Fruit fly (Drosophila melanogaster): ENCODE data around the gene CycJ.

The CycJ gene

dm6 chr3L:3434882-3435281 lies 31.3 kb upstream of the CycJ start (continued):
- no peak for TF ChIP-seq CG4404 (GFP tag; IDR thresholded peaks at IDR 0.05)
- peak; percentile 35 for TF ChIP-seq CG8388 (GFP tag; optimal IDR thresholded peaks at IDR 0.05)
- no peak for TF ChIP-seq nerfin-1 (tag; optimal IDR thresholded peaks at IDR 0.05)
- no peak for TF ChIP-seq cwo (GFP tag; optimal IDR thresholded peaks at IDR 0.05)
- TF ChIP-seq CrebB (tag; optimal IDR thresholded peaks at IDR 0.05): no peak
- no peak for TF ChIP-seq CG11695 (GFP tag; IDR thresholded peaks at IDR 0.05)
- TF ChIP-seq peb (GFP tag; IDR thresholded peaks at IDR 0.05): no peak
- peak; percentile 24 for TF ChIP-seq CG2875 (GFP tag; optimal IDR thresholded peaks at IDR 0.05)
- TF ChIP-seq caup (GFP tag; optimal IDR thresholded peaks at IDR 0.05; ENCODE audit: severe bottlenecking): no peak
- no peak for TF ChIP-seq chn (GFP tag; optimal IDR thresholded peaks at IDR 0.05)
- no peak for TF ChIP-seq cato (GFP tag; optimal IDR thresholded peaks at IDR 0.05; ENCODE audit: borderline replicate concordance)
- TF ChIP-seq otp (GFP tag; IDR thresholded peaks at IDR 0.05): peak; percentile 75; the same call in 2 of the 3 replicates
- TF ChIP-seq eyg (GFP tag; optimal IDR thresholded peaks at IDR 0.05): no peak
- no peak for TF ChIP-seq CTCF (GFP tag; optimal IDR thresholded peaks at IDR 0.05)
- TF ChIP-seq CG11093 (GFP tag; IDR thresholded peaks at IDR 0.05): peak; percentile 45; the same call in 1 of the 3 replicates
- no peak for TF ChIP-seq CG4707 (GFP tag; optimal IDR thresholded peaks at IDR 0.05)
- no peak for TF ChIP-seq pho (GFP tag; optimal IDR thresholded peaks at IDR 0.05)
- TF ChIP-seq kah (GFP tag; optimal IDR thresholded peaks at IDR 0.05): no peak
- TF ChIP-seq hkb (optimal IDR thresholded peaks at IDR 0.05): no peak
- peak; percentile 48 for TF ChIP-seq hkb (GFP tag; IDR thresholded peaks at IDR 0.05)
- no peak for TF ChIP-seq luna (GFP tag; optimal IDR thresholded peaks at IDR 0.05)
- TF ChIP-seq shn (GFP tag; optimal IDR thresholded peaks at IDR 0.05): no peak
- TF ChIP-seq ash1 (GFP tag; optimal IDR thresholded peaks at IDR 0.05): no peak
- TF ChIP-seq NK7.1 (GFP tag; optimal IDR thresholded peaks at IDR 0.05): no peak
- TF ChIP-seq cad (GFP tag; optimal IDR thresholded peaks at IDR 0.05): no peak
- no peak for TF ChIP-seq ato (GFP tag; IDR thresholded peaks at IDR 0.05; ENCODE audit: partially characterized antibody)
- no peak for TF ChIP-seq CG4854 (GFP tag; optimal IDR thresholded peaks at IDR 0.05)
- TF ChIP-seq CG7271 (tag; optimal IDR thresholded peaks at IDR 0.05): no peak
- peak; percentile 37 for TF ChIP-seq CG6254 (GFP tag; optimal IDR thresholded peaks at IDR 0.05)
- no peak for TF ChIP-seq insv (GFP tag; optimal IDR thresholded peaks at IDR 0.05)
- TF ChIP-seq CG1233 (GFP tag; optimal IDR thresholded peaks at IDR 0.05): no peak
- no peak for TF ChIP-seq CG17802 (tag; optimal IDR thresholded peaks at IDR 0.05)
- TF ChIP-seq CG32767 (GFP tag; IDR thresholded peaks at IDR 0.05): 0 out of 2 replicates have a peak, but pooled peaks have one; percentile 20
- no peak for TF ChIP-seq toy (GFP tag; IDR thresholded peaks at IDR 0.05)
- no peak for TF ChIP-seq unc-4 (GFP tag; IDR thresholded peaks at IDR 0.05; ENCODE audit: partially characterized antibody)
- no peak for TF ChIP-seq Hey (tag; optimal IDR thresholded peaks at IDR 0.05)
- TF ChIP-seq z (GFP tag; IDR thresholded peaks at IDR 0.05): no peak
- TF ChIP-seq prd (optimal IDR thresholded peaks at IDR 0.05): no peak
- TF ChIP-seq prd (GFP tag; IDR thresholded peaks at IDR 0.05): peak; percentile 59
- TF ChIP-seq MTF-1 (GFP tag; optimal IDR thresholded peaks at IDR 0.05; ENCODE audit: borderline replicate concordance): no peak
- TF ChIP-seq CG12391 (tag; optimal IDR thresholded peaks at IDR 0.05): peak; percentile 24
- TF ChIP-seq CG3407 (GFP tag; optimal IDR thresholded peaks at IDR 0.05): peak; percentile 19
- TF ChIP-seq Dp (GFP tag; optimal IDR thresholded peaks at IDR 0.05): no peak
- TF ChIP-seq CG2678 (tag; optimal IDR thresholded peaks at IDR 0.05): peak; percentile 59
- TF ChIP-seq inv (GFP tag; IDR thresholded peaks at IDR 0.05; ENCODE audit: partially characterized antibody): no peak
- TF ChIP-seq HLH3B (GFP tag; IDR thresholded peaks at IDR 0.05): 0 out of 2 replicates have a peak, but pooled peaks have one; percentile 33
- no peak for TF ChIP-seq mirr (GFP tag; optimal IDR thresholded peaks at IDR 0.05)
- no peak for TF ChIP-seq HLH54F (GFP tag; optimal IDR thresholded peaks at IDR 0.05)
- peak; percentile 30 for TF ChIP-seq CG10267 (tag; optimal IDR thresholded peaks at IDR 0.05)
- no peak for TF ChIP-seq CG10959 (GFP tag; IDR thresholded peaks at IDR 0.05)
- no peak for TF ChIP-seq Ets65A (GFP tag)
- TF ChIP-seq Awh (GFP tag; IDR thresholded peaks at IDR 0.05): no peak
